Fruit fly (Drosophila melanogaster) whole organism, wandering third instar larva: Measurements from ENCODE around the gene kst.

Experiments
- Abd-B ChIP-seq: fragments of >200 bp; optimal IDR thresholded peaks from 2 replicates; lab custom pipeline; 2017; ENCODE audit warnings: missing biosample characterization, missing genetic modification characterization
- CG32264 ChIP-seq: fragments of 200-800 bp; sonication (Bioruptor generic); optimal IDR thresholded peaks from 2 replicates; lab custom pipeline; 2016; ENCODE audit warnings: missing biosample characterization, missing genetic modification characterization
- CG9705 ChIP-seq: fragments of 200-800 bp; sonication (Bioruptor generic); optimal IDR thresholded peaks from 2 replicates; lab custom pipeline; 2018; ENCODE audit warnings: missing biosample characterization, mild to moderate bottlenecking, missing genetic modification characterization
- CrebA ChIP-seq: fragments of 200-800 bp; sonication (Bioruptor generic); optimal IDR thresholded peaks from 2 replicates; lab custom pipeline; 2016; ENCODE audit warnings: missing biosample characterization, mild to moderate bottlenecking, missing genetic modification characterization, borderline replicate concordance
- Dfd ChIP-seq: fragments of >200 bp; optimal IDR thresholded peaks from 2 replicates; lab custom pipeline; 2017; ENCODE audit warnings: missing biosample characterization, missing genetic modification characterization
- Dif ChIP-seq: fragments of 200-275, 200-300 bp; sonication (Bioruptor generic); optimal IDR thresholded peaks from 2 replicates; lab custom pipeline; 2018; ENCODE audit warnings: missing biosample characterization, missing genetic modification characterization; ENCODE audit not compliant: partially characterized antibody
- GATAd ChIP-seq: sonication (Bioruptor generic); optimal IDR thresholded peaks from 2 replicates; lab custom pipeline; 2016; ENCODE audit warnings: missing biosample characterization, missing genetic modification characterization
- HLH106 ChIP-seq: fragments of 200-800 bp; optimal IDR thresholded peaks from 3 replicates; lab custom pipeline; 2019; ENCODE audit warnings: missing biosample characterization, mild to moderate bottlenecking, missing genetic modification characterization, moderate library complexity
- Hr83 ChIP-seq: fragments of 200-300 bp; sonication (Bioruptor generic); optimal IDR thresholded peaks from 2 replicates; lab custom pipeline; 2016; ENCODE audit warnings: missing biosample characterization, mild to moderate bottlenecking, missing genetic modification characterization, moderate library complexity; ENCODE audit not compliant: poor library complexity, severe bottlenecking
- Jra ChIP-seq: sonication (Bioruptor generic); optimal IDR thresholded peaks from 2 replicates; lab custom pipeline; 2016; ENCODE audit warnings: missing biosample characterization, missing genetic modification characterization
- Mio ChIP-seq: sonication (Bioruptor generic); optimal IDR thresholded peaks from 2 replicates; lab custom pipeline; 2016; ENCODE audit warnings: missing biosample characterization, missing genetic modification characterization
- Myc ChIP-seq: fragments of >200 bp; optimal IDR thresholded peaks from 2 replicates; lab custom pipeline; 2017
- N ChIP-seq: fragments of >200 bp; optimal IDR thresholded peaks from 2 replicates; lab custom pipeline; 2018; ENCODE audit warnings: missing biosample characterization, missing external identifiers, missing genetic modification characterization
- OdsH ChIP-seq: fragments of 200-800 bp; sonication (Bioruptor generic); optimal IDR thresholded peaks from 2 replicates; lab custom pipeline; 2016; ENCODE audit warnings: missing biosample characterization, mild to moderate bottlenecking, missing genetic modification characterization
- Rel ChIP-seq, 2 experiments: fragments of 200-800 bp; sonication (Bioruptor generic) in 1 of 2; optimal IDR thresholded peaks; 2 replicates in 1 of 2; 3 replicates in 1 of 2; lab custom pipeline; 2016 to 2019; ENCODE audit warnings: mild to moderate bottlenecking in 2 of 2, missing biosample characterization in 2 of 2, missing genetic modification characterization in 2 of 2, moderate library complexity in 1 of 2
- Sp1 ChIP-seq: fragments of 200-800 bp; sonication (Bioruptor generic); optimal IDR thresholded peaks from 3 replicates; lab custom pipeline; 2019; ENCODE audit warnings: missing biosample characterization, mild to moderate bottlenecking, missing genetic modification characterization, moderate library complexity
- Vsx2 ChIP-seq: fragments of 200-300, 225-300 bp; sonication (Bioruptor generic); optimal IDR thresholded peaks from 2 replicates; lab custom pipeline; 2018; ENCODE audit warnings: missing biosample characterization, missing genetic modification characterization; ENCODE audit not compliant: partially characterized antibody
- br ChIP-seq: fragments of 200-800 bp; sonication (Bioruptor generic); optimal IDR thresholded peaks from 2 replicates; lab custom pipeline; 2016; ENCODE audit warnings: missing biosample characterization, missing genetic modification characterization
- brk ChIP-seq: fragments of 200-800 bp; sonication (Bioruptor generic); optimal IDR thresholded peaks from 2 replicates; lab custom pipeline; 2016; ENCODE audit warnings: missing biosample characterization, mild to moderate bottlenecking, missing genetic modification characterization
- dl ChIP-seq, 2 experiments: fragments of 175-275, 200-275 bp in 1 of 2; fragments of 200-275 bp in 1 of 2; sonication (Bioruptor generic); optimal IDR thresholded peaks; lab custom pipeline; 2018; ENCODE audit warnings: mild to moderate bottlenecking in 2 of 2, missing biosample characterization in 2 of 2, missing genetic modification characterization in 2 of 2, moderate library complexity in 2 of 2; ENCODE audit not compliant: partially characterized antibody in 2 of 2, insufficient read depth in 1 of 2
- dmrt93B ChIP-seq: fragments of 200-800 bp; sonication (Bioruptor generic); optimal IDR thresholded peaks from 2 replicates; lab custom pipeline; 2018; ENCODE audit warnings: missing biosample characterization, mild to moderate bottlenecking, missing genetic modification characterization
- dsf ChIP-seq: sonication (Bioruptor generic); optimal IDR thresholded peaks from 2 replicates; lab custom pipeline; 2016; ENCODE audit warnings: missing biosample characterization, missing genetic modification characterization, borderline replicate concordance
- ey ChIP-seq: fragments of 200-800 bp; sonication (Bioruptor generic); optimal IDR thresholded peaks from 2 replicates; lab custom pipeline; 2016; ENCODE audit warnings: missing biosample characterization, missing genetic modification characterization
- foxo ChIP-seq, 2 experiments: fragments of 200-800 bp; sonication (Bioruptor generic); optimal IDR thresholded peaks; 2 replicates in 1 of 2; 3 replicates in 1 of 2; lab custom pipeline; 2016 to 2017; ENCODE audit warnings: missing biosample characterization in 2 of 2, missing genetic modification characterization in 2 of 2
- fru ChIP-seq: fragments of 200-800 bp; sonication (Bioruptor generic); optimal IDR thresholded peaks from 3 replicates; lab custom pipeline; 2016; ENCODE audit warnings: missing biosample characterization, mild to moderate bottlenecking, missing genetic modification characterization
- h ChIP-seq: fragments of 200-800 bp; sonication (Bioruptor generic); optimal IDR thresholded peaks from 3 replicates; lab custom pipeline; 2016; ENCODE audit warnings: missing biosample characterization, mild to moderate bottlenecking, missing genetic modification characterization
- jim ChIP-seq: fragments of 175-275, 200-325 bp; sonication (Bioruptor generic); optimal IDR thresholded peaks from 2 replicates; lab custom pipeline; 2016; ENCODE audit warnings: missing biosample characterization, mild to moderate bottlenecking, missing genetic modification characterization
- lola ChIP-seq: fragments of >200 bp; optimal IDR thresholded peaks from 2 replicates; lab custom pipeline; 2017; ENCODE audit warnings: missing biosample characterization, missing genetic modification characterization
- psq ChIP-seq: fragments of 200-800 bp; sonication (Bioruptor generic); optimal IDR thresholded peaks from 3 replicates; lab custom pipeline; 2017; ENCODE audit warnings: missing biosample characterization, mild to moderate bottlenecking, missing genetic modification characterization, moderate library complexity
- rgr ChIP-seq: fragments of 200-800 bp; sonication (Bioruptor generic); optimal IDR thresholded peaks from 3 replicates; lab custom pipeline; 2016; ENCODE audit warnings: missing biosample characterization, mild to moderate bottlenecking, missing genetic modification characterization
- sv ChIP-seq: fragments of 200-800 bp; sonication (Bioruptor generic); optimal IDR thresholded peaks from 3 replicates; lab custom pipeline; 2016; ENCODE audit warnings: missing biosample characterization, missing genetic modification characterization
- usp ChIP-seq: fragments of >200 bp; optimal IDR thresholded peaks from 2 replicates; lab custom pipeline; 2017; ENCODE audit warnings: missing biosample characterization, missing genetic modification characterization

kst gene

dm6 chr3L:3344528-3344927, 7.9 kb downstream of the kst start:
- TF ChIP-seq CG9705 (no peak), N (no peak), Dif (no peak), foxo (GFP tag; optimal IDR thresholded peaks at IDR 0.05; lab: Kevin White, UChicago) (peak in 1 of 2 experiments; percentile 1), brk (GFP tag; lab: Kevin White, UChicago) (peak; percentile 15), psq (GFP tag; lab: Kevin White, UChicago) (no peak), CrebA (GFP tag; lab: Kevin White, UChicago) (no peak), dsf (no peak), fru (GFP tag; lab: Kevin White, UChicago) (peak; percentile 5)
- TF ChIP-seq, all 38 proteins: peak for 3

- no peak for TF ChIP-seq h (GFP tag; lab: Kevin White, UChicago)
- TF ChIP-seq psq (GFP tag; lab: Kevin White, UChicago) = no peak
- TF ChIP-seq rgr = no peak
- no peak for TF ChIP-seq Dif
- TF ChIP-seq HLH106 (tag; lab: Kevin White, UChicago) = no peak
- TF ChIP-seq ey (GFP tag; lab: Kevin White, UChicago) = no peak
- TF ChIP-seq CG9705 = no peak
- TF ChIP-seq brk (GFP tag; lab: Kevin White, UChicago) = no peak
- no peak for TF ChIP-seq Dfd (GFP tag; lab: Kevin White, UChicago)
- no peak for TF ChIP-seq jim (GFP tag; lab: Kevin White, UChicago)
- no peak for TF ChIP-seq dsf
- TF ChIP-seq Rel (GFP tag; optimal IDR thresholded peaks at IDR 0.05; lab: Kevin White, UChicago) = no peak
- TF ChIP-seq Rel (tag; optimal IDR thresholded peaks at IDR 0.05; lab: Kevin White, UChicago) = no peak
- TF ChIP-seq dmrt93B = no peak
- no peak for TF ChIP-seq lola
- no peak for TF ChIP-seq Jra (GFP tag; lab: Kevin White, UChicago)
- TF ChIP-seq usp (GFP tag; lab: Kevin White, UChicago) = no peak
Observed at dm6 chr3L:3346294-3346693, 9.6 kb downstream of the kst start.

DNA sequence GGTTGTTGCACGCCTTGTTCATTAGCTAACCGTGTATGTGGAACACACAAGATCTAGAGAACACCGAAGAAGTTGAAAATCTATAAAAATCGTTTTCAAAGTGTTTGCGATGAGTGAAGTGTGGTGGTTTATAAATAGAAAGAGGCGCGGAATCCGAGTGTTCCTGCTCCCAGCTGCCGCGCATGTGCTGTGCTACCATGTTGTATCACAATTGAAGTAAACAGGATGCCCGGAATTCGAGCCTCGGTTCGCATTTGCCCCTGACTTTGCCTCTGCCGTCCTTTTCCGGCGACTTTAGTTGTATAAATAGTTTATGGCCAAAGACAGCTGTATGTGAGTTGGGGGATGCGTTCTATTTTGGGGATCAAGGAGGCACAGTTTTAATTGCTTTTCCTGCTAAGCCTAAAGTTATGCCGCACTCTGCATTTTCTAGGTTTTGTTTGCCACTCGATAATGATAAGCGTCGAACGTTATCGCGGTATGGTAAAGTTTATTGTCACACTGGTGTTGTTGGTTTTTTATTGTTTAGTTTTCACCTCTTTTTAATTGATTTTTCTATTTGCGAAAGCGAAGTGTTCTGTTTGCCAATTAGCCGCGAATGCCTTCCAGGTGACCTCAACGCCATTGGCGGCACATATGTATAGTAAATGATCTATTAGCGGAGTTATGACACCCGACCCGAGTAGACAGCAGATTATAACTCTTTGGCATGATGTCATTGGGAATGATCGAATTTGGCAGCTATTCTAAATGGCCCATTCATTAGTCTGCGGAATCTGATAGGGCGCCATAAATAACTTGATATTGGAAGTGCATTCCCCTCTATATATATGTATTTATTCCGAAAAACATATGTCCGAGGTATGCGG, 12.5 kb downstream of the kst start:
- no peak for TF ChIP-seq Mio (GFP tag; lab: Kevin White, UChicago)
- TF ChIP-seq sv (GFP tag; lab: Kevin White, UChicago) = no peak
- TF ChIP-seq CG32264 (GFP tag; lab: Kevin White, UChicago) = no peak
- peak; percentile 20 for TF ChIP-seq Sp1 (GFP tag; lab: Kevin White, UChicago)
- no peak for TF ChIP-seq dl (GFP tag; optimal IDR thresholded peaks at IDR 0.05; lab: Kevin White, UChicago; ENCODE audit: insufficient read depth in 1 of 2, partially characterized antibody in 2 of 2)
- TF ChIP-seq Abd-B = no peak
- no peak for TF ChIP-seq br (GFP tag; lab: Kevin White, UChicago)
- TF ChIP-seq HLH106 (tag; lab: Kevin White, UChicago) = no peak

DNA sequence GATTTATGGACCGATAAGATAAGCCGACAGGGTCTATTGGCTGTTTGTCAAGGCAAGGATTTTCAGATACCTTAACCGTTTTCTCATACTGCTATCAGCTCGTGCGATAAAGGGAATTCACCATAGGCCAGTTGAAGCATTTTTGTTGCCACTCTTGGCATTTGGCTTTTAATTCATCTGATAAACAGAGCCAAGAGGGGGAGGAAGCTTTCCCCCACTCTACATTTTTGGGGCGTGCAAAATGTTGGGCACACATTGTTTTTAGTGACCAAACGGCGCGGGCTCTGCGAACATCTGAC, 13.1 kb downstream of the kst start:
- TF ChIP-seq Rel (GFP tag; optimal IDR thresholded peaks at IDR 0.05; lab: Kevin White, UChicago) (no peak), Rel (tag; optimal IDR thresholded peaks at IDR 0.05; lab: Kevin White, UChicago) (peak; percentile 85), CrebA (GFP tag; lab: Kevin White, UChicago) (no peak), Vsx2 (GFP tag; lab: Kevin White, UChicago) (no peak)

DNA sequence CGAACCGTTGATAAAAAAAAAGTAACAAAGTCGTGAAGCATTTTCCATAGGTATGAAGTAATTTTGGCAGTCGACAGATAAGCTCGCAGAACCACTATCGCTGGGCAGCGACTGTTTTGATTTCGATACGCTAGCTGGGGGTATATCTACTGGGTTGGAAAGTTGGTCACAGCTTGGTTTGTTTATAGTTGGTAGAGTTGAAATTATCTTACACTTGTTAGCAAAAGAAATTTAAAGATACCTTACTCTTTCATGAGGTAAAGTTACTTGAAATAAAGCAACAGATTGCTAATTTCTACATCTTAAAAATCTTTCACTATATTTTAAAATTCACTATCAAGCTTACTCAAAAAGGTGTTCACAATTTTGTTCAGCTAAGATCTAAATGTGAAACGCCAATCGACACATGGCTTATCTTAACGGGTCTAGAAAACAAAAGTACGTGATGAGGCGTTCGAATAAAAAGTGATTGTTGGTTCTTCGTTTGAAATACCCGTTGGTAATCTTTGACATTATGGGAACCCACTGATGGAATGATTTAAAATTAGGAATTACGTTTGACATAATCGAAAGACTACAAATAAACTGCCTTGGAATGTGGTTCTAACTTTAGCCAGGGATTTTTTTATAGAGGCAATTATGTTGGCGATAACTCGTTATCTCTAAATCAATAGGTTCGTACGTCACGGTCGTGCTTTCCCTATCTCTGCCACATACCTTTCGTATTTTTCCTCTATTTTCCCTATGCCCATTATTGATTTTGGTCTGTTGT, 14.1 kb downstream of the kst start:
- TF ChIP-seq fru (GFP tag; lab: Kevin White, UChicago) = peak; percentile 61
- TF ChIP-seq rgr = peak; percentile 53
- no peak for TF ChIP-seq dsf
- no peak for TF ChIP-seq GATAd
- TF ChIP-seq dl (GFP tag; optimal IDR thresholded peaks at IDR 0.05; lab: Kevin White, UChicago; ENCODE audit: insufficient read depth in 1 of 2, partially characterized antibody in 2 of 2) = no peak
- no peak for TF ChIP-seq Rel (GFP tag; optimal IDR thresholded peaks at IDR 0.05; lab: Kevin White, UChicago)
- TF ChIP-seq Rel (tag; optimal IDR thresholded peaks at IDR 0.05; lab: Kevin White, UChicago) = peak; percentile 10
- peak; percentile 21 for TF ChIP-seq OdsH
- no peak for TF ChIP-seq CG32264 (GFP tag; lab: Kevin White, UChicago)
- no peak for TF ChIP-seq sv (GFP tag; lab: Kevin White, UChicago)
- TF ChIP-seq Hr83 (GFP tag; lab: Kevin White, UChicago) = no peak
- TF ChIP-seq Dfd (GFP tag; lab: Kevin White, UChicago) = no peak
- peak; percentile 28 for TF ChIP-seq br (GFP tag; lab: Kevin White, UChicago)
- TF ChIP-seq dmrt93B = no peak
- no peak for TF ChIP-seq Myc (lab: Kevin White, UChicago)
- TF ChIP-seq ey (GFP tag; lab: Kevin White, UChicago) = peak; percentile 60
